Worm (Caenorhabditis elegans) whole organism, L4 larva: ENCODE results near the gene cdc-25.3.

ENCODE experiments used
- F44E2.7 ChIP-seq: fragments of 200-800 bp; sonication (Bioruptor generic); IDR thresholded peaks from 2 replicates; pipeline ENCODE4 v2.1.2; 2022; ENCODE audit warnings: missing genetic modification characterization, missing compliant biosample characterization
- F49E8.2 ChIP-seq: sonication (generic microtip); optimal IDR thresholded peaks from 2 replicates; lab custom pipeline; 2016; ENCODE audit warnings: missing compliant biosample characterization, mild to moderate bottlenecking, missing genetic modification characterization, borderline replicate concordance
- T26A8.4 ChIP-seq: fragments of 200-800 bp; sonication (Bioruptor generic); IDR thresholded peaks from 2 replicates; pipeline ENCODE4 v1.3.6; 2022; ENCODE audit warnings: missing genetic modification characterization, missing compliant biosample characterization
- ZK546.5 ChIP-seq, 2 experiments: sonication (generic microtip); optimal IDR thresholded peaks; 2 replicates each; lab custom pipeline; 2017; ENCODE audit warnings: missing biosample characterization in 2 of 2, missing genetic modification characterization in 2 of 2
- aha-1 ChIP-seq: fragments of 150-350 bp; peaks from one replicate; lab custom pipeline; 2014; ENCODE audit warnings: missing biosample characterization, missing genetic modification characterization
- ama-1 ChIP-seq: fragments of 150-350 bp; optimal IDR thresholded peaks from 2 replicates; lab custom pipeline; 2014; ENCODE audit warnings: inconsistent platforms, mixed read lengths
- arid-1 ChIP-seq: fragments of 200-800 bp; sonication (Bioruptor generic); conservative IDR thresholded peaks from 2 replicates; pipeline ENCODE4 v1.3.6; 2022; ENCODE audit warnings: missing genetic modification reagents, missing genetic modification characterization, missing compliant biosample characterization
- attf-4 ChIP-seq: sonication (generic microtip); optimal IDR thresholded peaks from 3 replicates; lab custom pipeline; 2017; ENCODE audit warnings: missing biosample characterization, missing genetic modification characterization
- ceh-32 ChIP-seq: sonication (generic microtip); optimal IDR thresholded peaks from 2 replicates; lab custom pipeline; 2016; ENCODE audit warnings: mild to moderate bottlenecking, missing genetic modification characterization, missing compliant biosample characterization; ENCODE audit not compliant: poor library complexity
- ceh-62 ChIP-seq: sonication (generic microtip); optimal IDR thresholded peaks from 2 replicates; lab custom pipeline; 2017; ENCODE audit warnings: missing biosample characterization, missing genetic modification characterization
- ces-1 ChIP-seq: fragments of 150-350 bp; sonication (generic microtip); optimal IDR thresholded peaks from 4 replicates; lab custom pipeline; 2014; ENCODE audit warnings: missing biosample characterization, missing genetic modification reagents, missing genetic modification characterization
- ctbp-1 ChIP-seq: fragments of 200-800 bp; sonication (Bioruptor generic); IDR thresholded peaks from 2 replicates; pipeline ENCODE4 v1.3.6; 2022; ENCODE audit warnings: missing genetic modification reagents, missing genetic modification characterization, missing compliant biosample characterization
- daf-12 ChIP-seq: fragments of 150-350 bp; optimal IDR thresholded peaks from 2 replicates; lab custom pipeline; 2014; ENCODE audit warnings: missing biosample characterization, missing genetic modification reagents, missing genetic modification characterization
- daf-16 ChIP-seq, 3 experiments: sonication (generic microtip); optimal IDR thresholded peaks; 2 replicates each; lab custom pipeline; 2016 to 2017; ENCODE audit warnings: missing genetic modification characterization in 3 of 3, missing genetic modification reagents in 3 of 3, mild to moderate bottlenecking in 2 of 3, missing compliant biosample characterization in 2 of 3, missing biosample characterization in 1 of 3, moderate library complexity in 1 of 3
- daf-19 ChIP-seq: fragments of 200-800 bp; sonication (Bioruptor generic); conservative IDR thresholded peaks from 2 replicates; pipeline ENCODE4 v1.3.6; 2022; ENCODE audit warnings: missing genetic modification characterization, missing compliant biosample characterization
- daf-8 ChIP-seq: fragments of 200-800 bp; sonication (Bioruptor generic); IDR thresholded peaks from 2 replicates; pipeline ENCODE4 v1.3.6; 2022; ENCODE audit warnings: missing genetic modification characterization, missing compliant biosample characterization
- dmd-8 ChIP-seq: fragments of 200-800 bp; sonication (Bioruptor generic); IDR thresholded peaks from 2 replicates; pipeline ENCODE4 v1.3.6; 2022; ENCODE audit warnings: missing genetic modification characterization, missing compliant biosample characterization
- dpl-1 ChIP-seq: fragments of 150-350 bp; optimal IDR thresholded peaks from 2 replicates; lab custom pipeline; 2014; ENCODE audit warnings: missing biosample characterization, missing genetic modification reagents, missing genetic modification characterization
- dve-1 ChIP-seq: sonication (generic microtip); optimal IDR thresholded peaks from 2 replicates; lab custom pipeline; 2017; ENCODE audit warnings: antibody characterized with exemption, mild to moderate bottlenecking, missing genetic modification characterization, missing compliant biosample characterization; ENCODE audit not compliant: insufficient read depth
- egl-43 ChIP-seq: fragments of 200-800 bp; sonication (Bioruptor generic); IDR thresholded peaks from 2 replicates; pipeline ENCODE4 v1.3.6; 2022; ENCODE audit warnings: missing genetic modification reagents, missing genetic modification characterization, missing compliant biosample characterization
- fos-1 ChIP-seq: fragments of 150-350 bp; optimal IDR thresholded peaks from 2 replicates; lab custom pipeline; 2014; ENCODE audit warnings: missing biosample characterization, missing genetic modification characterization
- gei-8 ChIP-seq: fragments of 200-800 bp; sonication (Bioruptor generic); optimal IDR thresholded peaks from 2 replicates; lab custom pipeline; 2018; ENCODE audit warnings: mild to moderate bottlenecking, missing genetic modification characterization, missing compliant biosample characterization
- hif-1 ChIP-seq, 2 experiments: sonication (generic microtip); optimal IDR thresholded peaks; 2 replicates each; lab custom pipeline; 2016 to 2017; ENCODE audit warnings: missing compliant biosample characterization in 2 of 2, missing genetic modification characterization in 2 of 2, missing genetic modification reagents in 2 of 2, missing genotype in 2 of 2, mild to moderate bottlenecking in 1 of 2
- hlh-30 ChIP-seq: sonication (generic microtip); optimal IDR thresholded peaks from 2 replicates; lab custom pipeline; 2017; ENCODE audit warnings: antibody characterized with exemption, mild to moderate bottlenecking, missing genetic modification characterization, missing compliant biosample characterization; ENCODE audit not compliant: insufficient read depth
- hmg-1.1 ChIP-seq: fragments of 200-800 bp; sonication (Bioruptor generic); IDR thresholded peaks from 2 replicates; pipeline ENCODE4 v1.3.6; 2022; ENCODE audit warnings: missing genetic modification reagents, missing genetic modification characterization, missing compliant biosample characterization
- lim-7 ChIP-seq: fragments of 200-800 bp; sonication (Bioruptor generic); IDR thresholded peaks from 2 replicates; pipeline ENCODE4 v1.3.6; 2022; ENCODE audit warnings: missing genetic modification characterization, missing compliant biosample characterization
- lin-1 ChIP-seq: fragments of 200-800 bp; sonication (Bioruptor generic); IDR thresholded peaks from 2 replicates; pipeline ENCODE4 v1.3.6; 2022; ENCODE audit warnings: missing genetic modification reagents, missing genetic modification characterization, missing compliant biosample characterization
- lin-29 ChIP-seq: fragments of 200-800 bp; sonication (Bioruptor generic); IDR thresholded peaks from 2 replicates; pipeline ENCODE4 v1.3.6; 2022; ENCODE audit warnings: missing genetic modification reagents, missing genetic modification characterization, missing compliant biosample characterization
- lir-3 ChIP-seq: sonication (generic microtip); optimal IDR thresholded peaks from 2 replicates; lab custom pipeline; 2016; ENCODE audit warnings: mild to moderate bottlenecking, missing genetic modification characterization, missing compliant biosample characterization
- lsy-2 ChIP-seq, 2 experiments: fragments of 150-350 bp in 1 of 2; sonication (generic microtip) in 1 of 2; optimal IDR thresholded peaks; 2 replicates each; lab custom pipeline; 2014 to 2017; ENCODE audit warnings: missing biosample characterization in 2 of 2, missing genetic modification characterization in 2 of 2
- madf-5 ChIP-seq, 2 experiments: fragments of 200-800 bp; sonication (Bioruptor generic); IDR thresholded peaks; 2 replicates each; pipeline ENCODE4 v1.3.6; 2022; ENCODE audit warnings: missing compliant biosample characterization in 2 of 2, missing genetic modification characterization in 2 of 2
- madf-9 ChIP-seq: fragments of 200-800 bp; sonication (Bioruptor generic); conservative IDR thresholded peaks from 2 replicates; pipeline ENCODE4 v1.3.6; 2022; ENCODE audit warnings: missing genetic modification reagents, missing genetic modification characterization, missing compliant biosample characterization
- mdl-1 ChIP-seq, 2 experiments: fragments of 150-350 bp in 1 of 2; sonication (generic microtip) in 1 of 2; optimal IDR thresholded peaks; 2 replicates each; lab custom pipeline; 2014 to 2017; ENCODE audit warnings: missing biosample characterization in 2 of 2, missing genetic modification characterization in 2 of 2
- mdt-29 ChIP-seq: fragments of 200-800 bp; sonication (Bioruptor generic); IDR thresholded peaks from 2 replicates; pipeline ENCODE4 v1.3.6; 2022; ENCODE audit warnings: missing genetic modification reagents, missing genetic modification characterization, missing compliant biosample characterization
- mep-1 ChIP-seq: fragments of 150-350 bp; sonication (generic microtip); optimal IDR thresholded peaks from 3 replicates; lab custom pipeline; 2014; ENCODE audit warnings: missing biosample characterization, missing genetic modification characterization
- nhr-111 ChIP-seq: fragments of 200-800 bp; sonication (Bioruptor generic); optimal IDR thresholded peaks from 2 replicates; lab custom pipeline; 2018; ENCODE audit warnings: mild to moderate bottlenecking, missing genetic modification characterization, missing compliant biosample characterization
- nhr-237 ChIP-seq: sonication (generic microtip); optimal IDR thresholded peaks from 2 replicates; lab custom pipeline; 2017; ENCODE audit warnings: missing biosample characterization, missing genetic modification characterization
- nhr-41 ChIP-seq: fragments of 200-800 bp; sonication (Bioruptor generic); IDR thresholded peaks from 2 replicates; pipeline ENCODE4 v1.3.6; 2022; ENCODE audit warnings: missing genetic modification reagents, missing genetic modification characterization, missing compliant biosample characterization
- nhr-76 ChIP-seq: fragments of 150-350 bp; optimal IDR thresholded peaks from 2 replicates; lab custom pipeline; 2014; ENCODE audit warnings: missing biosample characterization, missing genetic modification characterization
- nhr-77 ChIP-seq: fragments of 150-350 bp; optimal IDR thresholded peaks from 2 replicates; lab custom pipeline; 2014; ENCODE audit warnings: missing biosample characterization, missing genetic modification characterization
- pha-4 ChIP-seq, 2 experiments: fragments of 150-350 bp in 1 of 2; fragments of 200-800 bp in 1 of 2; sonication (Bioruptor generic) in 1 of 2; IDR thresholded peaks in 1 of 2; optimal IDR thresholded peaks in 1 of 2; 2 replicates each; pipeline versions ENCODE4 v1.3.6 to Lab custom; 2014 to 2022; ENCODE audit warnings: missing genetic modification characterization in 2 of 2, missing genetic modification reagents in 2 of 2, missing biosample characterization in 1 of 2, missing compliant biosample characterization in 1 of 2
- php-3 ChIP-seq: fragments of 200-800 bp; sonication (Bioruptor generic); IDR thresholded peaks from 2 replicates; pipeline ENCODE4 v1.3.6; 2022; ENCODE audit warnings: missing genetic modification reagents, missing genetic modification characterization, missing compliant biosample characterization
- saeg-2 ChIP-seq: fragments of 200-800 bp; sonication (Bioruptor generic); IDR thresholded peaks from 2 replicates; pipeline ENCODE4 v1.3.6; 2022; ENCODE audit warnings: missing genetic modification reagents, missing genetic modification characterization, missing compliant biosample characterization
- sdz-12 ChIP-seq: fragments of 200-800 bp; sonication (Bioruptor generic); optimal IDR thresholded peaks from 2 replicates; lab custom pipeline; 2018; ENCODE audit warnings: mild to moderate bottlenecking, missing genetic modification characterization, missing compliant biosample characterization
- skn-1 ChIP-seq: fragments of 150-350 bp; optimal IDR thresholded peaks from 2 replicates; lab custom pipeline; 2014; ENCODE audit warnings: missing biosample characterization, missing genetic modification characterization
- tag-97 ChIP-seq: fragments of 200-800 bp; sonication (Bioruptor generic); IDR thresholded peaks from 2 replicates; pipeline ENCODE4 v1.3.6; 2022; ENCODE audit warnings: missing genetic modification characterization, missing compliant biosample characterization
- unc-130 ChIP-seq: sonication (generic microtip); optimal IDR thresholded peaks from 2 replicates; lab custom pipeline; 2016; ENCODE audit warnings: missing genetic modification reagents, missing genetic modification characterization, missing compliant biosample characterization
- unc-62 ChIP-seq, 3 experiments: fragments of 150-350 bp in 1 of 3; sonication (generic microtip); optimal IDR thresholded peaks in 2 of 3; peaks in 1 of 3; 1 replicate in 1 of 3; 2 replicates in 2 of 3; lab custom pipeline; 2014 to 2017; ENCODE audit warnings: missing biosample characterization in 3 of 3, missing genetic modification characterization in 3 of 3, missing genetic modification reagents in 3 of 3, missing genotype in 1 of 3
- zag-1 ChIP-seq: fragments of 150-350 bp; optimal IDR thresholded peaks from 2 replicates; lab custom pipeline; 2014; ENCODE audit warnings: missing biosample characterization, missing genetic modification characterization
- zip-11 ChIP-seq: fragments of 200-800 bp; sonication (Bioruptor generic); IDR thresholded peaks from 2 replicates; pipeline ENCODE4 v1.3.6; 2022; ENCODE audit warnings: missing genetic modification characterization, missing compliant biosample characterization
- ztf-11 ChIP-seq: fragments of 150-350 bp; optimal IDR thresholded peaks from 2 replicates; lab custom pipeline; 2014; ENCODE audit warnings: missing biosample characterization, missing genetic modification characterization

Gene cdc-25.3

ce11 chrIII:8888956-8889355, 28.8 kb downstream of the cdc-25.3 start, which contains the start of gene ZK637.14:
Gene ZK637.14, minus strand, starts transcription at chrIII:8889156.
- TF ChIP-seq ZK546.5 (tag; optimal IDR thresholded peaks at IDR 0.05; lab: Kevin White, UChicago) (no peak), daf-12 (tag; lab: Kevin White, UChicago) (no peak), daf-8 (GFP tag; lab: Robert Waterston, UW) (no peak), T26A8.4 (GFP tag; lab: Robert Waterston, UW) (no peak), skn-1 (tag; lab: Kevin White, UChicago) (no peak), nhr-111 (GFP tag; lab: Kevin White, UChicago) (no peak), daf-19 (GFP tag; lab: Robert Waterston, UW) (no peak), F49E8.2 (tag; lab: Kevin White, UChicago) (no peak), mdt-29 (GFP tag; lab: Robert Waterston, UW) (no peak), sdz-12 (GFP tag; lab: Kevin White, UChicago) (no peak), daf-16 (GFP tag; optimal IDR thresholded peaks at IDR 0.05; lab: Kevin White, UChicago) (no peak), daf-16 (tag; optimal IDR thresholded peaks at IDR 0.05; lab: Kevin White, UChicago) (peak; percentile 28), unc-62 (GFP tag; optimal IDR thresholded peaks at IDR 0.05 in 1 of 2; lab: Kevin White, UChicago) (no peak), unc-62 (tag; optimal IDR thresholded peaks at IDR 0.05; lab: Kevin White, UChicago) (no peak), egl-43 (GFP tag; lab: Robert Waterston, UW) (no peak), nhr-237 (no peak), saeg-2 (GFP tag; lab: Robert Waterston, UW) (no peak), dpl-1 (GFP tag; lab: Kevin White, UChicago) (peak; percentile 55), zag-1 (tag; lab: Kevin White, UChicago) (no peak), zip-11 (no peak), unc-130 (GFP tag; lab: Kevin White, UChicago) (no peak), hlh-30 (peak; percentile 92), lin-1 (no peak), gei-8 (no peak), nhr-77 (tag; lab: Kevin White, UChicago) (no peak), ceh-62 (tag; lab: Kevin White, UChicago) (no peak), ctbp-1 (GFP tag; lab: Robert Waterston, UW) (no peak), mep-1 (tag; lab: Kevin White, UChicago) (peak; percentile 59), ama-1 (lab: Kevin White, UChicago) (no peak), hmg-1.1 (GFP tag; lab: Robert Waterston, UW) (no peak), madf-9 (GFP tag; lab: Robert Waterston, UW) (no peak), dmd-8 (no peak), ztf-11 (tag; lab: Kevin White, UChicago) (no peak), nhr-76 (tag; lab: Kevin White, UChicago) (no peak), tag-97 (GFP tag; lab: Robert Waterston, UW) (no peak), mdl-1 (tag; optimal IDR thresholded peaks at IDR 0.05; lab: Kevin White, UChicago) (peak in 1 of 2 experiments; percentile 3), ceh-32 (tag; lab: Kevin White, UChicago) (no peak), pha-4 (GFP tag; IDR thresholded peaks at IDR 0.05; lab: Robert Waterston, UW) (no peak), pha-4 (tag; optimal IDR thresholded peaks at IDR 0.05; lab: Kevin White, UChicago) (peak; percentile 69), attf-4 (tag; lab: Kevin White, UChicago) (no peak), dve-1 (peak; percentile 69), F44E2.7 (GFP tag; lab: Robert Waterston, UW) (no peak), arid-1 (no peak), fos-1 (tag; lab: Kevin White, UChicago) (no peak), lim-7 (GFP tag; lab: Robert Waterston, UW) (no peak), nhr-41 (GFP tag; lab: Robert Waterston, UW) (no peak), madf-5 (GFP tag; IDR thresholded peaks at IDR 0.05; lab: Robert Waterston, UW) (no peak), lin-29 (GFP tag; lab: Robert Waterston, UW) (no peak), hif-1 (tag; optimal IDR thresholded peaks at IDR 0.05; lab: Kevin White, UChicago) (peak in 1 of 2 experiments; percentile 27), ces-1 (no peak), lir-3 (tag; lab: Kevin White, UChicago) (no peak), php-3 (GFP tag; lab: Robert Waterston, UW) (no peak), lsy-2 (tag; optimal IDR thresholded peaks at IDR 0.05; lab: Kevin White, UChicago) (peak; percentile 16 to 81), aha-1 (tag; lab: Kevin White, UChicago) (peak; percentile 89)
